Worm (Caenorhabditis elegans) whole organism, L4/young adult: ENCODE measurements around the gene C10C6.13.

Source experiments
- W03F9.2 ChIP-seq: fragments of 150-350 bp; optimal IDR thresholded peaks from 2 replicates; lab custom pipeline; 2014; ENCODE audit warnings: missing biosample characterization, missing genetic modification characterization
- dao-5 ChIP-seq: sonication (generic microtip); optimal IDR thresholded peaks from 2 replicates; lab custom pipeline; 2016; ENCODE audit warnings: missing genotype, missing genetic modification characterization, moderate library complexity, missing compliant biosample characterization
- him-1 ChIP-seq: sonication (generic microtip); optimal IDR thresholded peaks from 2 replicates; lab custom pipeline; 2016; ENCODE audit warnings: missing genotype, missing genetic modification reagents, missing genetic modification characterization, missing compliant biosample characterization

C10C6.13 gene

DNA sequence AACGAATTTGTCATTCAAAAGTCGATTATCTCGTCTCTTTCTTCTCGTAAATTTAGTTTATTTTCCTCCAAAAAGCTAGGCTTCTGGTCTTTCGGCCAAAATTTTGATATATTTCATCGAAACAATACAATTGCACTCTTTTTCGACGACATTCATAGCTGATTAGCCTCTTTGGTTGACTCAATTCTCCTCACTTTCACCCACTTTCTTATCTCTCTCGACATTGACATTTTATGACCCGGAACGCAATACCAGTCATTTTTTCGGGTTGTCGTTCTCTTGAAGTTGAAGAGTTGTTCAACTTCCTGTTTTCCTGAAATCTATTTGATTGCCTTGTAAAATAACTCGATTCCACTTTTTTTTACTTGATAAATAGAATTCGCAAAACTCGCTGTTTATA lies 35.0 kb downstream of the C10C6.13 start:
- TF ChIP-seq W03F9.2 (tag; lab: Kevin White, UChicago) = no peak
- TF ChIP-seq dao-5 (tag; lab: Kevin White, UChicago) = no peak
- no peak for TF ChIP-seq him-1 (tag; lab: Kevin White, UChicago)

- TF ChIP-seq dao-5 (tag; lab: Kevin White, UChicago) = no peak
- TF ChIP-seq W03F9.2 (tag; lab: Kevin White, UChicago) = peak; percentile 46
- peak; percentile 26 for TF ChIP-seq him-1 (tag; lab: Kevin White, UChicago)
Observed at ce11 chrIV:11433709-11434108, 35.8 kb downstream of the C10C6.13 start.

DNA sequence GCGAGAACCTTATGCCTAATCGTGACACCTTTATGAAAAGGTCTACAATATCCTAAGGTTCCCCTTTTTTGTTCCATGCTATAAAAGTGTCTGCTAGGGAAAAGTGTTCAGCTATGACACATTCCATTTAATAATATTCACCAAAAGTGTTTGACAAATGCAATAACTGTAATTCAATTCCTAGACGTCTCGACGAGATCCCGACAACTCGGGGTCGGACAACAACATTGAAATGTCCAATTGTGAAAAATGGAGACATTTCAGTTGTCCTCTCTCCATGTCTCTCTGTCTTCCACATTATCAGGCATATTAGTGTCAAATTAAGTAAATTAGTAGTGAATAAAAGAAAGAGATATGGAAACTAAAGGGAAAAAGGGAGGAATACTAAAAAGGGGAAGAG lies 38.1 kb downstream of the C10C6.13 start:
- no peak for TF ChIP-seq W03F9.2 (tag; lab: Kevin White, UChicago)
- TF ChIP-seq dao-5 (tag; lab: Kevin White, UChicago) = no peak
- no peak for TF ChIP-seq him-1 (tag; lab: Kevin White, UChicago)

ce11 chrIV:11425442-11425841 lies 44.1 kb downstream of the C10C6.13 start, which contains the start of gene kin-4:
Gene kin-4 (plus strand): TSS chrIV:11425742.
- TF ChIP-seq dao-5 (tag; lab: Kevin White, UChicago) (no peak), W03F9.2 (tag; lab: Kevin White, UChicago) (no peak), him-1 (tag; lab: Kevin White, UChicago) (no peak)

DNA sequence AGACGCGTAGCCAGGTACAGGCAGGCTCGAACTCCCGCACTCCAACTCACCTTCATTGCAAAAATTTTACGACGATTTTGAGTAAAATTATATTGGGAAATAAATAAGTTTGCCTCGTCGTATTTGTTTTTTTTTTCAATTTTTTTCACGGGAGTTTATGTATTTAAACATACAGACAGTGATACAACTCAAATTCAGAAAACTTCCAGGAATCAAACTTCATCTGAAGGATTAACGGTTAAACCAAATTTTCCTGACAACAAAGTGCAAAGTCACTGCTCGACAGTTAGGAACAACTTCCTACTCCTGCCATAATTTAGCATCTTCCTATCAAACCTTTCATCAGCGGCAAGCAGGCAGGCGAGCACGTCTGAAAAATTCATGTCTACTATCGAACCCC lies 44.7 kb downstream of the C10C6.13 start, which contains the start of gene F22B3.8:
Gene F22B3.8, minus strand, starts transcription at position 101 of the 400 bp plus-strand sequence.
- no peak for TF ChIP-seq dao-5 (tag; lab: Kevin White, UChicago)
- TF ChIP-seq W03F9.2 (tag; lab: Kevin White, UChicago) = no peak
- no peak for TF ChIP-seq him-1 (tag; lab: Kevin White, UChicago)

DNA sequence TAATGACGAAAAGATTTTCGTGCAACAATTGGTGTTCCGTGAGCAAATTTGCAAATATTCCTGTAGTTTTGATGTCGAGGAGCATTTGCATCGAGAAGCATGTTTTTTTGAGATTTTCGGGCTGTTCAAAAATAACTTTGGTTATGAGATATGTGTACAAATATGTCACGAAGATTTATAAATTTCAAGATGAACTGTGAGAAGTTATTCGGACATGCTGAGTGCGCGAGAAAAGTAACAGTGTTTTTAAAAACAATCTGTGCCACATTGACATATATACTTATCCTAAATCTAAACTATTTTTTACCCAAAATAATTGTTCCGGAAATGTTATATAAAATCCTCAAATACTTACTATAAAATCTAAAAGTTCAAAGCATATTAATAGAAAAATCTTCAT lies 47.9 kb downstream of the C10C6.13 start, which contains the start of gene F22B3.7:
Gene F22B3.7, minus strand, starts transcription at position 101 of the 400 bp plus-strand sequence.
- TF ChIP-seq W03F9.2 (tag; lab: Kevin White, UChicago) (no peak), him-1 (tag; lab: Kevin White, UChicago) (no peak), dao-5 (tag; lab: Kevin White, UChicago) (no peak)
